Worm (Caenorhabditis elegans) whole organism, L1 larva: ENCODE data around the gene C35D10.8.

Source experiments
- C04F5.9 ChIP-seq: sonication (generic microtip); optimal IDR thresholded peaks from 2 replicates; lab custom pipeline; 2016; ENCODE audit warnings: missing genetic modification characterization, missing compliant biosample characterization
- F16B12.6 ChIP-seq: fragments of 150-350 bp; optimal IDR thresholded peaks from 2 replicates; lab custom pipeline; 2014; ENCODE audit warnings: missing biosample characterization, missing genetic modification characterization
- Y116A8C.19 ChIP-seq: sonication (generic microtip); optimal IDR thresholded peaks from 2 replicates; lab custom pipeline; 2016; ENCODE audit warnings: missing compliant biosample characterization, missing genetic modification characterization, borderline replicate concordance
- alr-1 ChIP-seq: fragments of 200-800 bp; sonication (Bioruptor generic); optimal IDR thresholded peaks from 2 replicates; lab custom pipeline; 2018; ENCODE audit warnings: borderline replicate concordance, mild to moderate bottlenecking, missing genetic modification characterization, missing compliant biosample characterization
- ama-1 ChIP-seq: fragments of 150-350 bp; optimal IDR thresholded peaks from 2 replicates; lab custom pipeline; 2014
- ceh-63 ChIP-seq: fragments of 200-800 bp; sonication (Bioruptor generic); optimal IDR thresholded peaks from 2 replicates; lab custom pipeline; 2018; ENCODE audit warnings: mild to moderate bottlenecking, missing genetic modification characterization, missing compliant biosample characterization
- ceh-8 ChIP-seq: fragments of 200-800 bp; sonication (Bioruptor generic); optimal IDR thresholded peaks from 2 replicates; lab custom pipeline; 2018; ENCODE audit warnings: mild to moderate bottlenecking, missing genetic modification characterization, moderate library complexity, missing compliant biosample characterization
- ceh-82 ChIP-seq, 3 experiments: fragments of 150-350 bp in 1 of 3; sonication (generic microtip) in 2 of 3; optimal IDR thresholded peaks; 2 replicates each; lab custom pipeline; 2014 to 2017; ENCODE audit warnings: missing biosample characterization in 3 of 3, missing genetic modification characterization in 3 of 3
- dpl-1 ChIP-seq, 3 experiments: fragments of 150-350 bp in 2 of 3; sonication (generic microtip) in 1 of 3; optimal IDR thresholded peaks; 2 replicates each; lab custom pipeline; 2014 to 2017; ENCODE audit warnings: missing biosample characterization in 3 of 3, missing genetic modification characterization in 3 of 3, missing genetic modification reagents in 3 of 3
- dsc-1 ChIP-seq: sonication (generic microtip); optimal IDR thresholded peaks from 2 replicates; lab custom pipeline; 2016; ENCODE audit warnings: mild to moderate bottlenecking, missing genetic modification characterization, missing compliant biosample characterization
- efl-1 ChIP-seq, 4 experiments: fragments of 150-350 bp; optimal IDR thresholded peaks in 3 of 4; peaks in 1 of 4; 1 replicate in 1 of 4; 2 replicates in 3 of 4; lab custom pipeline; 2014; ENCODE audit warnings: missing biosample characterization in 2 of 4, missing genetic modification characterization in 2 of 4, missing genetic modification reagents in 2 of 4
- egl-27 ChIP-seq, 2 experiments: fragments of 150-350 bp in 1 of 2; sonication (generic microtip); optimal IDR thresholded peaks; 3 replicates each; lab custom pipeline; 2017 to 2018; ENCODE audit warnings: missing biosample characterization in 2 of 2, missing genetic modification characterization in 2 of 2, missing genetic modification reagents in 2 of 2
- elt-3 ChIP-seq, 6 experiments: fragments of 150-350 bp in 1 of 6; sonication (generic microtip); optimal IDR thresholded peaks; 2 replicates each; lab custom pipeline; 2017 to 2018; ENCODE audit warnings: missing biosample characterization in 6 of 6, missing genetic modification characterization in 6 of 6, inconsistent platforms in 1 of 6
- ets-5 ChIP-seq: fragments of 200-800 bp; sonication (Bioruptor generic); IDR thresholded peaks from 2 replicates; pipeline ENCODE4 v1.3.6; 2022; ENCODE audit warnings: missing genetic modification characterization, missing compliant biosample characterization
- fkh-4 ChIP-seq: sonication (generic microtip); optimal IDR thresholded peaks from 2 replicates; lab custom pipeline; 2016; ENCODE audit warnings: missing compliant biosample characterization, missing genetic modification characterization, borderline replicate concordance
- fkh-8 ChIP-seq: sonication (generic microtip); optimal IDR thresholded peaks from 2 replicates; lab custom pipeline; 2016; ENCODE audit warnings: mild to moderate bottlenecking, missing genetic modification characterization, missing compliant biosample characterization
- fos-1 ChIP-seq: fragments of 150-350 bp; optimal IDR thresholded peaks from 2 replicates; lab custom pipeline; 2014; ENCODE audit warnings: missing biosample characterization, missing genetic modification characterization
- grh-1 ChIP-seq: fragments of 200-800 bp; sonication (Bioruptor generic); IDR thresholded peaks from 2 replicates; pipeline ENCODE4 v1.3.6; 2022; ENCODE audit warnings: missing genetic modification reagents, missing genetic modification characterization, missing compliant biosample characterization
- hlh-4 ChIP-seq: sonication (generic microtip); optimal IDR thresholded peaks from 2 replicates; lab custom pipeline; 2016; ENCODE audit warnings: mild to moderate bottlenecking, missing genetic modification characterization, missing compliant biosample characterization
- hpl-2 ChIP-seq: fragments of 150-350 bp; optimal IDR thresholded peaks from 2 replicates; lab custom pipeline; 2014; ENCODE audit warnings: missing biosample characterization, missing genetic modification reagents, missing genetic modification characterization
- isw-1 ChIP-seq: fragments of 200-800 bp; sonication (Bioruptor generic); IDR thresholded peaks from 2 replicates; pipeline ENCODE4 v1.3.6; 2022; ENCODE audit warnings: missing genetic modification characterization, missing compliant biosample characterization
- jun-1 ChIP-seq: fragments of 150-350 bp; optimal IDR thresholded peaks from 2 replicates; lab custom pipeline; 2014; ENCODE audit warnings: missing biosample characterization, missing genetic modification reagents, missing genetic modification characterization
- lin-13 ChIP-seq: fragments of 150-350 bp; optimal IDR thresholded peaks from 2 replicates; lab custom pipeline; 2014; ENCODE audit warnings: missing biosample characterization, missing genetic modification reagents, missing genetic modification characterization
- lin-14 ChIP-seq: fragments of 200-800 bp; sonication (Bioruptor generic); optimal IDR thresholded peaks from 2 replicates; lab custom pipeline; 2018; ENCODE audit warnings: mild to moderate bottlenecking, missing genetic modification characterization, moderate library complexity, missing compliant biosample characterization
- mab-9 ChIP-seq: fragments of 200-800 bp; sonication (Bioruptor generic); IDR thresholded peaks from 2 replicates; pipeline ENCODE4 v1.3.6; 2022; ENCODE audit warnings: missing genetic modification reagents, missing genetic modification characterization, missing compliant biosample characterization
- mef-2 ChIP-seq: fragments of 150-350 bp; optimal IDR thresholded peaks from 2 replicates; lab custom pipeline; 2014; ENCODE audit warnings: missing biosample characterization, missing genetic modification characterization
- nhr-11 ChIP-seq: fragments of 150-350 bp; optimal IDR thresholded peaks from 2 replicates; lab custom pipeline; 2014; ENCODE audit warnings: missing biosample characterization, missing genetic modification characterization
- nhr-20 ChIP-seq: sonication (generic microtip); optimal IDR thresholded peaks from 2 replicates; lab custom pipeline; 2016; ENCODE audit warnings: mild to moderate bottlenecking, missing genetic modification characterization, missing compliant biosample characterization
- nhr-76 ChIP-seq: sonication (generic microtip); optimal IDR thresholded peaks from 2 replicates; lab custom pipeline; 2017; ENCODE audit warnings: missing biosample characterization, missing genetic modification characterization
- nhr-90 ChIP-seq: sonication (generic microtip); optimal IDR thresholded peaks from 2 replicates; lab custom pipeline; 2016; ENCODE audit warnings: mild to moderate bottlenecking, missing genetic modification characterization, missing compliant biosample characterization; ENCODE audit not compliant: poor library complexity
- sptf-1 ChIP-seq: fragments of 150-350 bp; optimal IDR thresholded peaks from 2 replicates; lab custom pipeline; 2014; ENCODE audit warnings: missing biosample characterization, missing genetic modification characterization
- sup-37 ChIP-seq: fragments of 200-800 bp; sonication (Bioruptor generic); optimal IDR thresholded peaks from 2 replicates; lab custom pipeline; 2018; ENCODE audit warnings: mild to moderate bottlenecking, missing genetic modification characterization, missing compliant biosample characterization
- swsn-7 ChIP-seq: sonication (generic microtip); optimal IDR thresholded peaks from 2 replicates; lab custom pipeline; 2016; ENCODE audit warnings: missing genetic modification characterization, missing compliant biosample characterization
- tbx-2 ChIP-seq: sonication (generic microtip); optimal IDR thresholded peaks from 2 replicates; lab custom pipeline; 2016; ENCODE audit warnings: missing genetic modification characterization, missing compliant biosample characterization
- unc-130 ChIP-seq: fragments of 150-350 bp; optimal IDR thresholded peaks from 2 replicates; lab custom pipeline; 2017; ENCODE audit warnings: missing biosample characterization, missing genetic modification characterization, inconsistent platforms
- unc-62 ChIP-seq: fragments of 150-350 bp; optimal IDR thresholded peaks from 2 replicates; lab custom pipeline; 2014; ENCODE audit warnings: missing biosample characterization, missing genetic modification reagents, missing genetic modification characterization
- unc-86 ChIP-seq: sonication (generic microtip); optimal IDR thresholded peaks from 2 replicates; lab custom pipeline; 2016; ENCODE audit warnings: missing genetic modification characterization, missing compliant biosample characterization
- unc-98 ChIP-seq: fragments of 200-800 bp; sonication (Bioruptor generic); IDR thresholded peaks from 2 replicates; pipeline ENCODE4 v1.3.6; 2022; ENCODE audit warnings: missing genetic modification characterization, missing compliant biosample characterization
- zag-1 ChIP-seq: fragments of 150-350 bp; optimal IDR thresholded peaks from 2 replicates; lab custom pipeline; 2014; ENCODE audit warnings: missing biosample characterization, missing genetic modification characterization
- ztf-11 ChIP-seq, 2 experiments: sonication (generic microtip); optimal IDR thresholded peaks; 2 replicates each; lab custom pipeline; 2016 to 2017; ENCODE audit warnings: missing genetic modification characterization in 2 of 2, missing biosample characterization in 1 of 2, missing compliant biosample characterization in 1 of 2
- ztf-4 ChIP-seq: fragments of 150-350 bp; optimal IDR thresholded peaks from 2 replicates; lab custom pipeline; 2014; ENCODE audit warnings: missing biosample characterization, missing genetic modification characterization

C35D10.8 gene

ce11 chrIII:4861744-4862401 lies 6.9 kb downstream of the C35D10.8 start, which contains the start of the genes C35D10.10 and C35D10.5 (continued):
- TF ChIP-seq dsc-1, result peak; percentile 7
- peak; percentile 48 for TF ChIP-seq nhr-90

DNA sequence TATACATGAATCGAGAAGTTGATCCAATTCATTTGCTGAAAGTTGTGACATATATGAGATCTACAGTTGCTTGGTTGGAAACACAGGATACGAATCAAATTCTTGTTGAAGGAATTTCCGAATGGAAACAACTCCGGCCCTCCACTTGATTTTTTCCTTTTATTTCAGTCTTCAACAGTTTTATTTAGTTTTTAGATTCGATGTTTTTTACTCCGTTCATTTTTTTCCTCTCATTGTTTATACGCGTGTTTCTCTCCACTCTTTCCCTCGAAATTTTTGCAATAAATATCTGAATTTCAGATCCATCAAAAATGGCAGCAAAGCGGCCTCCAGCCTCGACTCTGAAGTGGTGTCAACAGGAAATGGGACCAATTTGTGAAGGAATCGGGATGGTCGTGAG lies 8.1 kb downstream of the C35D10.8 start, which contains the start of gene coq-8:
TSS of gene coq-8 (plus strand) at position 301 of the 400 bp plus-strand sequence.
- TF ChIP-seq mab-9 (GFP tag; lab: Robert Waterston, UW), result no peak
- TF ChIP-seq zag-1 (tag; lab: Kevin White, UChicago), result no peak
- TF ChIP-seq nhr-11 (tag; lab: Kevin White, UChicago), result no peak
- no peak for TF ChIP-seq unc-86 (tag; lab: Kevin White, UChicago)
- TF ChIP-seq C04F5.9 (tag; lab: Kevin White, UChicago), result no peak
- no peak for TF ChIP-seq grh-1
- no peak for TF ChIP-seq hpl-2 (GFP tag; lab: Kevin White, UChicago)
- TF ChIP-seq unc-130 (tag; lab: Kevin White, UChicago), result no peak
- TF ChIP-seq sup-37 (GFP tag; lab: Kevin White, UChicago), result no peak
- no peak for TF ChIP-seq ztf-4 (tag; lab: Kevin White, UChicago)
- no peak for TF ChIP-seq mef-2
- TF ChIP-seq fkh-8 (tag; lab: Kevin White, UChicago), result no peak
- TF ChIP-seq tbx-2, result no peak
- TF ChIP-seq jun-1 (tag; lab: Kevin White, UChicago), result no peak
- no peak for TF ChIP-seq fkh-4
- TF ChIP-seq unc-62, result no peak
- no peak for TF ChIP-seq isw-1 (GFP tag; lab: Robert Waterston, UW)
- TF ChIP-seq sptf-1 (tag; lab: Kevin White, UChicago), result no peak
- TF ChIP-seq Y116A8C.19 (tag; lab: Kevin White, UChicago), result no peak

DNA sequence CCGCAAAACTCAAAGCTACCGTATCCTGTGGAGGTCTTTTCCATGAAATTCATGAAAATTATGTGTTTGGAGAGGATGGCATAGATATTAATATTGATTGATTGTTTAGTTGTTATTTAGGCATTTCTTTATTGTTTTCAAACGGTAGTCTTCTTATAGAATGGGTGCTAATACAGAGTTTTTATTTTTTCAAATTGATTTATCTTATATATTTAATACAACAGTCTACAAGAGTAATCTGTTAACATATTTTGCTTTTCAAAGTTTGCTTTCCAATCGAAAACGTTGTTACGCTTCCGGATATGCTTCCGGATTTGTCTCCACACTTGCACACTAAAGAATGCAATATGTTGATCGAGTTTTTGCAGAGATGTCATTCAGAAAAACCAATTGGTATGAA lies 11.7 kb downstream of the C35D10.8 start, which contains the start of gene C35D10.17:
TSS of gene C35D10.17 (plus strand) at position 301 of the 400 bp plus-strand sequence.
- TF ChIP-seq lin-13 (GFP tag; lab: Kevin White, UChicago) (no peak), nhr-76 (tag; lab: Kevin White, UChicago) (no peak), ceh-8 (GFP tag; lab: Kevin White, UChicago) (no peak), fos-1 (tag; lab: Kevin White, UChicago) (no peak), unc-86 (tag; lab: Kevin White, UChicago) (no peak), ceh-82 (tag; optimal IDR thresholded peaks at IDR 0.05; lab: Kevin White, UChicago) (no peak), mef-2 (no peak), F16B12.6 (tag; lab: Kevin White, UChicago) (no peak), nhr-20 (tag; lab: Kevin White, UChicago) (no peak), efl-1 (optimal IDR thresholded peaks at IDR 0.05; lab: Kevin White, UChicago) (no peak), efl-1 (GFP tag; optimal IDR thresholded peaks at IDR 0.05 in 1 of 2; lab: Kevin White, UChicago) (no peak), lin-14 (GFP tag; lab: Kevin White, UChicago) (no peak), egl-27 (tag; optimal IDR thresholded peaks at IDR 0.05; lab: Kevin White, UChicago) (no peak), elt-3 (tag; optimal IDR thresholded peaks at IDR 0.05; lab: Kevin White, UChicago) (no peak), hlh-4 (tag; lab: Kevin White, UChicago) (no peak), ztf-11 (tag; optimal IDR thresholded peaks at IDR 0.05; lab: Kevin White, UChicago) (no peak), fkh-8 (tag; lab: Kevin White, UChicago) (no peak)

DNA sequence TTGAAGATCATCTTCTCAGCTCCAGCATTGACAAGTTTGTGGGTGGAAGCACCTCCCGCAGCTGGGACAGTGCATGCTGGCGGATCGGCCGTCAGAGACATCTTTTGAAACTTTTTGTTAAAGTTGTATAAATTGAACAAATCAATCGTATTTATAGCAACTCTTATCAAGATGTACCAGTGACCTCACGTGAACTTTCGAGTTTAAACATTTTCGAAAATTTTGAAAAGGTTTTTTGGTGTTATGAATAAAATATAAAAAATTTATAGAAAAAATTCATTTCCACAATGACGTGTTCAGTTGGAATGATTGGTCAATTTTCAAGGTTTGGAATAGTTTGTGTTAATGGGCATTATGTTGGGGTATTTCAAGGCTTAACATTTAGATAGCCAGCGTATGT lies 13.6 kb downstream of the C35D10.8 start, which contains the start of the genes msd-4 and C35D10.3:
TSS of gene msd-4 (minus strand) at position 101 of the 400 bp plus-strand sequence.
TSS of gene C35D10.3 (plus strand) at position 279 of the 400 bp plus-strand sequence.
- no peak for TF ChIP-seq mef-2
- no peak for TF ChIP-seq ztf-11 (tag; optimal IDR thresholded peaks at IDR 0.05; lab: Kevin White, UChicago)
- TF ChIP-seq ets-5 (GFP tag; lab: Robert Waterston, UW), result no peak
- no peak for TF ChIP-seq isw-1 (GFP tag; lab: Robert Waterston, UW)
- TF ChIP-seq dpl-1 (GFP tag; optimal IDR thresholded peaks at IDR 0.05; lab: Kevin White, UChicago), result no peak
- no peak for TF ChIP-seq dsc-1
- TF ChIP-seq ceh-63 (GFP tag; lab: Kevin White, UChicago), result no peak
- no peak for TF ChIP-seq swsn-7 (tag; lab: Kevin White, UChicago)
- TF ChIP-seq nhr-90, result no peak
- TF ChIP-seq ama-1 (lab: Kevin White, UChicago), result no peak
- TF ChIP-seq efl-1 (optimal IDR thresholded peaks at IDR 0.05; lab: Kevin White, UChicago), result no peak
- TF ChIP-seq efl-1 (GFP tag; optimal IDR thresholded peaks at IDR 0.05 in 1 of 2; lab: Kevin White, UChicago), result no peak
- TF ChIP-seq lin-14 (GFP tag; lab: Kevin White, UChicago), result no peak
- no peak for TF ChIP-seq unc-98 (GFP tag; lab: Robert Waterston, UW)
- no peak for TF ChIP-seq alr-1 (tag; lab: Kevin White, UChicago)
- TF ChIP-seq, all 84 proteins: peak for 0
